Worm (Caenorhabditis elegans) whole organism, L3 larva: Measurements from ENCODE around the gene somi-1.

Experiments used
- ZK546.5 ChIP-seq: sonication (generic microtip); optimal IDR thresholded peaks from 2 replicates; lab custom pipeline; 2017; ENCODE audit warnings: missing biosample characterization, missing genetic modification characterization
- ama-1 ChIP-seq: fragments of 150-350 bp; optimal IDR thresholded peaks from 2 replicates; lab custom pipeline; 2018
- ceh-82 ChIP-seq: fragments of 150-350 bp; optimal IDR thresholded peaks from 2 replicates; lab custom pipeline; 2014; ENCODE audit warnings: missing biosample characterization, missing genetic modification characterization
- fkh-10 ChIP-seq: sonication (generic microtip); optimal IDR thresholded peaks from 2 replicates; lab custom pipeline; 2017; ENCODE audit warnings: missing biosample characterization, missing genetic modification reagents, missing genetic modification characterization
- jun-1 ChIP-seq: fragments of 150-350 bp; optimal IDR thresholded peaks from 2 replicates; lab custom pipeline; 2014; ENCODE audit warnings: missing biosample characterization, missing genetic modification reagents, missing genetic modification characterization
- lin-15B ChIP-seq: fragments of 150-350 bp; optimal IDR thresholded peaks from 2 replicates; lab custom pipeline; 2014; ENCODE audit warnings: missing biosample characterization, missing genetic modification characterization
- nhr-11 ChIP-seq: fragments of 150-350 bp; optimal IDR thresholded peaks from 2 replicates; lab custom pipeline; 2014; ENCODE audit warnings: missing biosample characterization, missing genetic modification characterization
- snpc-4 ChIP-seq: fragments of 150-350 bp; optimal IDR thresholded peaks from 2 replicates; lab custom pipeline; 2014; ENCODE audit warnings: missing biosample characterization, missing genetic modification characterization
- tbx-2 ChIP-seq: sonication (generic microtip); optimal IDR thresholded peaks from 2 replicates; lab custom pipeline; 2016; ENCODE audit warnings: mild to moderate bottlenecking, missing genetic modification characterization, missing compliant biosample characterization

- TF ChIP-seq snpc-4 (no peak), ama-1 (lab: Kevin White, UChicago) (no peak), fkh-10 (GFP tag; lab: Kevin White, UChicago) (no peak), ZK546.5 (tag; lab: Kevin White, UChicago) (no peak), ceh-82 (no peak), nhr-11 (no peak), tbx-2 (tag; lab: Kevin White, UChicago) (no peak), lin-15B (tag; lab: Kevin White, UChicago) (no peak), jun-1 (tag; lab: Kevin White, UChicago) (no peak)
Observed at ce11 chrV:13372821-13373220, 18.4 kb downstream of the somi-1 start.
